Fruit fly (Drosophila melanogaster) whole organism, pupa: Measurements from ENCODE around the gene CG33110.

Source experiments
- CG10348 ChIP-seq: fragments of 200-800 bp; sonication (Bioruptor generic); IDR thresholded peaks from 2 replicates; pipeline ENCODE4 v1.3.6; 2022; ENCODE audit warnings: missing biosample characterization, missing genetic modification characterization
- CG12605 ChIP-seq: fragments of 200-800 bp; sonication (Bioruptor generic); IDR thresholded peaks from 2 replicates; pipeline ENCODE4 v1.3.6; 2022; ENCODE audit warnings: missing biosample characterization, missing genetic modification characterization
- CG13204 ChIP-seq: fragments of 200-800 bp; sonication (Bioruptor generic); optimal IDR thresholded peaks from 2 replicates; lab custom pipeline; 2018; ENCODE audit warnings: missing biosample characterization, mild to moderate bottlenecking, missing genetic modification characterization, moderate library complexity
- CG14655 ChIP-seq: fragments of 200-800 bp; sonication (Bioruptor generic); optimal IDR thresholded peaks from 3 replicates; lab custom pipeline; 2017; ENCODE audit warnings: mild to moderate bottlenecking, missing biosample characterization, missing genetic modification reagents, missing genetic modification characterization
- CG15710 ChIP-seq: fragments of 200-800 bp; sonication (Bioruptor generic); optimal IDR thresholded peaks from 2 replicates; lab custom pipeline; 2018; ENCODE audit warnings: missing biosample characterization, mild to moderate bottlenecking, missing genetic modification characterization, moderate library complexity
- CG17806 ChIP-seq: fragments of 200-800 bp; sonication (Bioruptor generic); optimal IDR thresholded peaks from 2 replicates; lab custom pipeline; 2018; ENCODE audit warnings: missing biosample characterization, mild to moderate bottlenecking, missing genetic modification characterization, moderate library complexity
- CG32121 ChIP-seq: fragments of 200-800 bp; sonication (Bioruptor generic); IDR thresholded peaks from 2 replicates; pipeline ENCODE4 v1.3.6; 2022; ENCODE audit warnings: missing biosample characterization, missing genetic modification characterization
- CG34367 ChIP-seq: fragments of 200-800 bp; sonication (Bioruptor generic); optimal IDR thresholded peaks from 2 replicates; lab custom pipeline; 2018; ENCODE audit warnings: missing biosample characterization, mild to moderate bottlenecking, missing genetic modification characterization
- CG4496 ChIP-seq: fragments of 200-800 bp; sonication (Bioruptor generic); IDR thresholded peaks from 3 replicates; pipeline ENCODE4 v1.3.6; 2022; ENCODE audit warnings: missing biosample characterization, missing genetic modification characterization
- CG8159 ChIP-seq: fragments of 200-800 bp; sonication (Bioruptor generic); optimal IDR thresholded peaks from 3 replicates; lab custom pipeline; 2018; ENCODE audit warnings: missing biosample characterization, mild to moderate bottlenecking, missing genetic modification characterization, moderate library complexity
- CG8301 ChIP-seq: fragments of 200-800 bp; sonication (Bioruptor generic); optimal IDR thresholded peaks from 2 replicates; lab custom pipeline; 2018; ENCODE audit warnings: missing biosample characterization, mild to moderate bottlenecking, missing genetic modification characterization
- CG9948 ChIP-seq: fragments of 200-800 bp; sonication (Bioruptor generic); optimal IDR thresholded peaks from 2 replicates; lab custom pipeline; 2018; ENCODE audit warnings: missing biosample characterization, mild to moderate bottlenecking, missing genetic modification characterization, moderate library complexity
- D1 ChIP-seq: fragments of 200-800 bp; sonication (Bioruptor generic); optimal IDR thresholded peaks from 2 replicates; lab custom pipeline; 2018; ENCODE audit warnings: missing biosample characterization, mild to moderate bottlenecking, missing genetic modification characterization, moderate library complexity
- EcR ChIP-seq: fragments of 200-800 bp; sonication (Bioruptor generic); optimal IDR thresholded peaks from 3 replicates; lab custom pipeline; 2019; ENCODE audit warnings: missing biosample characterization, missing genetic modification characterization, mild to moderate bottlenecking, moderate library complexity, missing genetic modification reagents
- Ets98B ChIP-seq: fragments of 200-800 bp; sonication (Bioruptor generic); IDR thresholded peaks from 2 replicates; pipeline ENCODE4 v1.3.6; 2022; ENCODE audit warnings: missing biosample characterization, missing genetic modification characterization
- Pif1A ChIP-seq: fragments of 200-800 bp; sonication (Bioruptor generic); optimal IDR thresholded peaks from 3 replicates; lab custom pipeline; 2016; ENCODE audit warnings: missing biosample characterization, missing genetic modification characterization
- Pif1B ChIP-seq: fragments of 200-800 bp; sonication (Bioruptor generic); optimal IDR thresholded peaks from 3 replicates; lab custom pipeline; 2016; ENCODE audit warnings: missing biosample characterization, missing genetic modification characterization
- Snoo ChIP-seq: fragments of 200-800 bp; sonication (Bioruptor generic); optimal IDR thresholded peaks from 3 replicates; lab custom pipeline; 2017; ENCODE audit warnings: missing biosample characterization, mild to moderate bottlenecking, missing genetic modification characterization, inconsistent platforms
- fd96Ca ChIP-seq: fragments of 200-800 bp; sonication (Bioruptor generic); IDR thresholded peaks from 3 replicates; pipeline ENCODE4 v1.3.6; 2022; ENCODE audit warnings: missing biosample characterization, missing genetic modification characterization
- gl ChIP-seq: fragments of 200-800 bp; sonication (Bioruptor generic); optimal IDR thresholded peaks from 2 replicates; lab custom pipeline; 2018; ENCODE audit warnings: missing biosample characterization, mild to moderate bottlenecking, missing genetic modification characterization
- rn ChIP-seq: fragments of 200-800 bp; sonication (Bioruptor generic); IDR thresholded peaks from 2 replicates; pipeline ENCODE4 v1.3.6; 2022; ENCODE audit warnings: missing biosample characterization, missing genetic modification characterization

Gene CG33110

DNA sequence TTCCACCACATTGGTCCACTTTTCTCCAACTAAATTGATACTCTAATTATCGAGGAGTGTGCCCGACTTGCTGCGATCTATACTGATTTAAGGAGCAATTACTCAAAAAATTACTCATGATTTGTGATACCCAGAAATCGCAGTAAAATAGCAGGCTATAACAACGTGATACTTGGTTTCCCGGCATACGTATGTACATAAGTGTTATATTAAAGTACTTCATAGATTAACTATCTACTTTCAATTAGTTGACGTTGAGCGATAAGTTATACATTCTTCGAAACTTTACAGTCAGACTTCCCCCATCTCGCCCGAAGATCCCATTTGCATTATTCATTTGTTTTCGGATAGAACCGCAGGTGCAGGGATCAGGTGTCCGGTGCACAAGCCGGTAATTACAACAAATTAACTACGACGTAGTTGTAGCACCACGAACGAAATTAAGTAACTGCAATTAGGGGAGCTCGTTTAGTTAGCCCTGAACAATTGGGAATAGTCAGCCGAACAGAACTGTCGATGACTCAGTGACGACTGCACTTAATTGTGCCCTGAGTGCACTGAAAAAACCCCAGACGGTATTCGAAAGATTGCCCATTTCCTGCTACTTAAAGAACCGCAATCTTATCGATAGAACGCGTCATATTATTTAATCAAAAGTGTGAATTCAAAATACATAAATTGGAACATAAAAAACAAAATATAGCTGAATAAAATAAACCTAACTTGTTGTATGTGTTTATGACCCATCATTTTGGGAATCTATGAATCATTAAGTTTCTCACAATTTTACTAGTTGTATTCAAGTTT is 44.2 kb upstream of the CG33110 start:
- TF ChIP-seq Pif1A (GFP tag; lab: Kevin White, UChicago) (peak; percentile 58), CG8301 (tag; lab: Kevin White, UChicago) (no peak), Ets98B (no peak), CG17806 (tag; lab: Kevin White, UChicago) (no peak), CG4496 (GFP tag; lab: Robert Waterston, UW) (no peak), CG15710 (tag; lab: Kevin White, UChicago) (no peak), D1 (tag; lab: Kevin White, UChicago) (peak; percentile 12), CG32121 (GFP tag; lab: Robert Waterston, UW) (no peak), gl (tag; lab: Kevin White, UChicago) (no peak), Snoo (tag; lab: Kevin White, UChicago) (no peak), Pif1B (GFP tag; lab: Kevin White, UChicago) (no peak), CG13204 (GFP tag; lab: Kevin White, UChicago) (no peak), CG10348 (GFP tag; lab: Robert Waterston, UW) (no peak), CG14655 (GFP tag; lab: Kevin White, UChicago) (no peak)

DNA sequence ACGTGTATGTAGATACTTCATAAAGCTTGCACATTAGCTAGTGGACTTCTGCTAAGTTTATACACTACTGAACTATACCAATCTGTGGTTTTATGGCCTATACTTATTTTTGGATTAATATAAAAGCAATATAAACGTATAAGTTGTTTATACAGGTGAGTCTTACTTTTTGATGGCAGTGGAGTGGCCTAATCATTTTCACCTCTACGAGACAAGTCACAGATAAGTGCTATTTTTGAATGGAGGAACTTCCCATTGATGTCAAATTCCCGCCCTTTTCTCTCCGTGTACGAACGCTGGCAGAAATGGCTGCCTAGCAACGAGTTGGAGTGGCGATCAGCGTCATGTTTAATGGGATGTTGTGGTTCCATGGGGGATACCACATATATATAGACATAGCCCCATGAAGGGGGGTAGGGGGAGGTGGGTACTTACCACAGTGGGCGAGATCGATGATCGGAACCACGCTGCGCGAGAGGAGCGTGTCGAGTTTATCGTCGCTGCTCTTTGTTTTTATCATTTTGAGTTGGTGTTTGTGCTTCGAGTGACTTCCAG is 43.6 kb upstream of the CG33110 start:
- TF ChIP-seq CG34367 (tag; lab: Kevin White, UChicago) (no peak), gl (tag; lab: Kevin White, UChicago) (peak; percentile 16), CG10348 (GFP tag; lab: Robert Waterston, UW) (no peak), rn (GFP tag; lab: Robert Waterston, UW) (no peak), Ets98B (no peak), EcR (GFP tag; lab: Kevin White, UChicago) (peak; percentile 90), CG15710 (tag; lab: Kevin White, UChicago) (peak; percentile 37), Snoo (tag; lab: Kevin White, UChicago) (no peak), fd96Ca (GFP tag; lab: Robert Waterston, UW) (peak; percentile 48; the same call in 2 of the 3 replicates), CG14655 (GFP tag; lab: Kevin White, UChicago) (peak; percentile 52), CG32121 (GFP tag; lab: Robert Waterston, UW) (peak; percentile 32; the same call in 1 of the 2 replicates), CG17806 (tag; lab: Kevin White, UChicago) (peak; percentile 8), Pif1B (GFP tag; lab: Kevin White, UChicago) (no peak), CG8159 (peak; percentile 44), D1 (tag; lab: Kevin White, UChicago) (no peak), CG4496 (GFP tag; lab: Robert Waterston, UW) (no peak), CG13204 (GFP tag; lab: Kevin White, UChicago) (peak; percentile 44), Pif1A (GFP tag; lab: Kevin White, UChicago) (peak; percentile 13), CG9948 (no peak), CG12605 (GFP tag; lab: Robert Waterston, UW) (no peak), CG8301 (tag; lab: Kevin White, UChicago) (peak; percentile 25)

DNA sequence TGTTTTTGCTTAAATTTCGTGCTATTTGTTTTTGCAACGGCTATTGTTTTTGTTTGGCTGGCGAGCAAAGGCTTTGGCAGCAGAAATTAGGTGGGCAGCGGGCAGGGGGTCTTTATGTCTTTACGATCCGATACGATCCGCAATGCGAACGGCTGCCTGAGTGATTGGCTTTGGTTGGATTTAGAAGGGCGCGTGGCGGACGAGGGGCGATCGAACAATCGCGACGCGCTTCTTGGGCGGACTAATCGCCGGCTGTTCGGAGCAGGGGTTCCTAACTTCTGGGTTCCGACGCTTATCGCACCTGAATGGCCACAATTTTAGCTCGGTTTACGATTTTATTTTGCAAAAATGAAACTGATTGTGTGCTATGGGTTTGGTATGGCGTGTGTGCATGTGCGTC is 42.8 kb upstream of the CG33110 start:
- TF ChIP-seq CG32121 (GFP tag; lab: Robert Waterston, UW) (peak; percentile 30; the same call in 1 of the 2 replicates), Snoo (tag; lab: Kevin White, UChicago) (no peak)

DNA sequence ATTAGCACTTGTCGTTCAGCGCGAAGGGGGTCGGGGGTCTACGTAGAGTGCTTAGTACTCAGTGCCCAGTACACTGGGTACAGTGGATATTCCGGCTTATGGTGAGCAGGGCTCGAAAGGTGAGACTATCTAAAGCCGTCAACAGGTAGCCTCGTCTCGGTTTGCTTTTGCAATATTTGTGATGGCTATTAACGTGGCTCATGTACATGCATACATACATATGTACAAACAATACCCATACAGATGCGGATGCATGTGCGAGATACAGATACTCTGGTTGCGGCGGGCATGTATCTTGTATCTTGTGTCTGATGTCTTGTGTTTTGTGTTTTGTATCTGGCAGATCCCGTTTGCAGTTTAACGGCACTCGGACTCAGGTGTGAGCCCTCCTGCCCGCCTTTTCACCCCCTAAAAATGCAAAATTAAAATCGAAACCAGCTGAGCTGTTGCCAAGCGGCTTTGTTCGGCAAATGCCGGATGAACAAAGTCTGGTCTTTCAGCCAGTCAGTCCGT is 42.3 kb upstream of the CG33110 start:
- TF ChIP-seq rn (GFP tag; lab: Robert Waterston, UW) (no peak), EcR (GFP tag; lab: Kevin White, UChicago) (peak; percentile 55), CG15710 (tag; lab: Kevin White, UChicago) (no peak), Snoo (tag; lab: Kevin White, UChicago) (peak; percentile 3)
- TF ChIP-seq, all 21 proteins: peak for 2

DNA sequence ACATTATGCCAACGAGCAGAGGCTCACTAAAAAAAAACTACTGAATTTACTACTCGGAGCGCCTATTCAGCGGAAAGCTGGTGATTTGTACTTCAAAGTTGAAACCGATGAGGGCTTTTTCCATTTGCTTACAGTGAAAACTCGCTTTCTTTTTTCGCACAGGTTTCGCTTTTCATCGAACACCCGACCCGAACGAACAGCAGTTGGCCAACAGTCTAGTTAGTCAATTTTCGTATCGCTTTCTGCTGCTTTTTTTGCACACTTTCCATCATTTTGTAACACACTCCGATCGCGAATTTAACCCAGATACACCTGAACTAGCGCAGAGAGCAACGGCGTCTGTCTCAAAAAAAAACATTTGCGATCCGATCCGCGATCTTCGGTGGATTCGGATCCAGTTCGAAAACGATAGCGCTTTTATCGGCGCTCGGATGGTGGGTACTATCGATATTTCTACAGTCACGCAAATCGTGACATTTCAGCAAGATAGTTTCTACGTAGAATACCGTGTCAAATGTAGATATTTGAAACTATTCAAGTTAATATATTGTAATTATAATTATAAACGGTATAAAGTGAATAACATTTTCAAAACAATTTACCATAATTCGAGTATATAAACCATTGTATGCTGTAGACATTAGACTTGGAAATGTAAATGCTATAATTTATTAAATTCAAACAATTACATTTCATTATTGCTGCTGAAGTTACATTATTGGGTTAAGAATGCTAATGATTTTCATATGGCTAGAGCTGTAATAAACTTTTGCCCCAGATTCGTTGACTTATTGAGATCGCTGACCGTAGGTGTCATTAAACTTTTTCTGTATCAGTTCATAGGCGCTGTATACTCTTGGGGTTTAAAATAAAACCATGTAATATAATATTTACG is 41.5 kb upstream of the CG33110 start, which contains the start of gene CG5346:
CG5346 (minus strand) TSS at position 400 of the 895 bp plus-strand sequence.
- TF ChIP-seq CG12605 (GFP tag; lab: Robert Waterston, UW) = peak; percentile 57
- TF ChIP-seq CG8159 = no peak
- TF ChIP-seq CG4496 (GFP tag; lab: Robert Waterston, UW) = no peak; the same call in 2 of the 3 replicates
- no peak for TF ChIP-seq Pif1A (GFP tag; lab: Kevin White, UChicago)
- TF ChIP-seq D1 (tag; lab: Kevin White, UChicago) = no peak
- no peak for TF ChIP-seq Pif1B (GFP tag; lab: Kevin White, UChicago)
- TF ChIP-seq CG34367 (tag; lab: Kevin White, UChicago) = no peak
- TF ChIP-seq CG32121 (GFP tag; lab: Robert Waterston, UW) = no peak
- TF ChIP-seq gl (tag; lab: Kevin White, UChicago) = no peak
- TF ChIP-seq CG8301 (tag; lab: Kevin White, UChicago) = peak; percentile 26
- TF ChIP-seq CG10348 (GFP tag; lab: Robert Waterston, UW) = no peak
- TF ChIP-seq Snoo (tag; lab: Kevin White, UChicago) = no peak
- TF ChIP-seq Ets98B = peak; percentile 61
- peak; percentile 89 for TF ChIP-seq EcR (GFP tag; lab: Kevin White, UChicago)
- no peak for TF ChIP-seq rn (GFP tag; lab: Robert Waterston, UW)
- TF ChIP-seq CG15710 (tag; lab: Kevin White, UChicago) = no peak
- peak; percentile 49; the same call in 1 of the 3 replicates for TF ChIP-seq fd96Ca (GFP tag; lab: Robert Waterston, UW)
- no peak for TF ChIP-seq CG13204 (GFP tag; lab: Kevin White, UChicago)
- peak; percentile 9 for TF ChIP-seq CG14655 (GFP tag; lab: Kevin White, UChicago)
- TF ChIP-seq CG9948 = no peak
- TF ChIP-seq CG17806 (tag; lab: Kevin White, UChicago) = no peak
